Worm (Caenorhabditis elegans) whole organism, young adult: Measurements from ENCODE around the gene oac-58.

ENCODE experiments used
- B0336.3 ChIP-seq: fragments of 200-800 bp; sonication (Bioruptor generic); IDR thresholded peaks from 2 replicates; pipeline ENCODE4 v1.3.6; 2022; ENCODE audit warnings: missing genetic modification characterization, missing compliant biosample characterization
- C06A6.2 ChIP-seq: fragments of 200-800 bp; sonication (Bioruptor generic); conservative IDR thresholded peaks from 2 replicates; pipeline ENCODE4 v1.3.6; 2022; ENCODE audit warnings: missing genetic modification characterization, missing compliant biosample characterization
- D2030.7 ChIP-seq: fragments of 200-800 bp; sonication (Bioruptor generic); IDR thresholded peaks from 2 replicates; pipeline ENCODE4 v1.3.6; 2022; ENCODE audit warnings: missing genetic modification reagents, missing genetic modification characterization, missing compliant biosample characterization
- F33H1.4 ChIP-seq: fragments of 200-800 bp; sonication (Bioruptor generic); IDR thresholded peaks from 2 replicates; pipeline ENCODE4 v1.3.6; 2022; ENCODE audit warnings: missing genetic modification reagents, missing genetic modification characterization, missing compliant biosample characterization
- F49E8.2 ChIP-seq: sonication (generic microtip); optimal IDR thresholded peaks from 3 replicates; lab custom pipeline; 2017; ENCODE audit warnings: missing genetic modification characterization, mild to moderate bottlenecking, missing compliant biosample characterization, antibody characterized with exemption, moderate library complexity; ENCODE audit not compliant: insufficient read depth
- F55B11.4 ChIP-seq: sonication (generic microtip); optimal IDR thresholded peaks from 2 replicates; lab custom pipeline; 2016; ENCODE audit warnings: missing compliant biosample characterization, missing genetic modification characterization, borderline replicate concordance; ENCODE audit not compliant: insufficient read depth
- F57A8.1 ChIP-seq: fragments of 200-800 bp; sonication (Bioruptor generic); optimal IDR thresholded peaks from 2 replicates; lab custom pipeline; 2018; ENCODE audit warnings: mild to moderate bottlenecking, missing genetic modification characterization, moderate library complexity, missing compliant biosample characterization
- aptf-2 ChIP-seq: fragments of 200-800 bp; sonication (Bioruptor generic); conservative IDR thresholded peaks from 2 replicates; pipeline ENCODE4 v1.3.6; 2022; ENCODE audit warnings: missing genetic modification reagents, missing genetic modification characterization, missing compliant biosample characterization
- attf-3 ChIP-seq: fragments of 200-800 bp; sonication (Bioruptor generic); conservative IDR thresholded peaks from 2 replicates; pipeline ENCODE4 v1.3.6; 2022; ENCODE audit warnings: missing genetic modification reagents, missing genetic modification characterization, missing compliant biosample characterization
- attf-6 ChIP-seq: fragments of 200-800 bp; sonication (Bioruptor generic); IDR thresholded peaks from 2 replicates; pipeline ENCODE4 v1.3.6; 2022; ENCODE audit warnings: missing genetic modification reagents, missing genetic modification characterization, missing compliant biosample characterization
- dox-1 ChIP-seq: fragments of 200-800 bp; sonication (Bioruptor generic); IDR thresholded peaks from 2 replicates; pipeline ENCODE4 v1.3.6; 2022; ENCODE audit warnings: missing genetic modification reagents, missing genetic modification characterization, missing compliant biosample characterization
- egl-18 ChIP-seq: fragments of 200-800 bp; sonication (Bioruptor generic); IDR thresholded peaks from 2 replicates; pipeline ENCODE4 v1.3.6; 2022; ENCODE audit warnings: missing genetic modification reagents, missing genetic modification characterization, missing compliant biosample characterization
- egl-44 ChIP-seq: fragments of 200-800 bp; sonication (Bioruptor generic); IDR thresholded peaks from 2 replicates; pipeline ENCODE4 v1.3.6; 2022; ENCODE audit warnings: missing genetic modification reagents, missing genetic modification characterization, missing compliant biosample characterization
- ekl-4 ChIP-seq: fragments of 200-800 bp; sonication (Bioruptor generic); IDR thresholded peaks from 2 replicates; pipeline ENCODE4 v1.3.6; 2022; ENCODE audit warnings: missing genetic modification reagents, missing genetic modification characterization, missing compliant biosample characterization
- ets-4 ChIP-seq: fragments of 200-800 bp; sonication (Bioruptor generic); optimal IDR thresholded peaks from 2 replicates; lab custom pipeline; 2018; ENCODE audit warnings: mild to moderate bottlenecking, missing genetic modification characterization, missing compliant biosample characterization
- hlh-12 ChIP-seq: sonication (generic microtip); optimal IDR thresholded peaks from 2 replicates; lab custom pipeline; 2016; ENCODE audit warnings: missing genetic modification characterization, missing compliant biosample characterization
- hmg-1.2 ChIP-seq: fragments of 200-800 bp; sonication (Bioruptor generic); IDR thresholded peaks from 2 replicates; pipeline ENCODE4 v1.3.6; 2022; ENCODE audit warnings: missing genetic modification reagents, missing genetic modification characterization, missing compliant biosample characterization
- lag-1 ChIP-seq: fragments of 200-800 bp; sonication (Bioruptor generic); IDR thresholded peaks from 2 replicates; pipeline ENCODE4 v1.3.6; 2022; ENCODE audit warnings: missing genetic modification reagents, missing genetic modification characterization, missing compliant biosample characterization
- let-526 ChIP-seq: fragments of 200-800 bp; sonication (Bioruptor generic); IDR thresholded peaks from 2 replicates; pipeline ENCODE4 v1.3.6; 2022; ENCODE audit warnings: missing genetic modification reagents, missing genetic modification characterization, missing compliant biosample characterization
- let-607 ChIP-seq, 2 experiments: fragments of 200-800 bp in 1 of 2; sonication (Bioruptor generic) in 1 of 2; sonication (generic microtip) in 1 of 2; optimal IDR thresholded peaks; 2 replicates each; lab custom pipeline; 2016 to 2018; ENCODE audit warnings: mild to moderate bottlenecking in 2 of 2, missing compliant biosample characterization in 2 of 2, missing genetic modification characterization in 2 of 2, moderate library complexity in 2 of 2, missing genotype in 1 of 2
- lsl-1 ChIP-seq: fragments of 200-800 bp; sonication (Bioruptor generic); optimal IDR thresholded peaks from 2 replicates; lab custom pipeline; 2018; ENCODE audit warnings: mild to moderate bottlenecking, missing genetic modification characterization, moderate library complexity, missing compliant biosample characterization
- lsy-27 ChIP-seq: sonication (generic microtip); optimal IDR thresholded peaks from 2 replicates; lab custom pipeline; 2017; ENCODE audit warnings: missing genetic modification characterization, mild to moderate bottlenecking, missing compliant biosample characterization, antibody characterized with exemption, missing genotype, borderline replicate concordance; ENCODE audit not compliant: insufficient read depth
- madf-6 ChIP-seq: fragments of 200-800 bp; sonication (Bioruptor generic); IDR thresholded peaks from 2 replicates; pipeline ENCODE4 v1.3.6; 2022; ENCODE audit warnings: missing genetic modification reagents, missing genetic modification characterization, missing compliant biosample characterization
- madf-8 ChIP-seq: fragments of 200-800 bp; sonication (Bioruptor generic); conservative IDR thresholded peaks from 2 replicates; pipeline ENCODE4 v1.3.6; 2022; ENCODE audit warnings: missing genetic modification reagents, missing genetic modification characterization, missing compliant biosample characterization
- nhr-80 ChIP-seq: sonication (generic microtip); optimal IDR thresholded peaks from 2 replicates; lab custom pipeline; 2016; ENCODE audit warnings: missing genetic modification characterization, missing compliant biosample characterization
- snpc-1.3 ChIP-seq: sonication (generic microtip); optimal IDR thresholded peaks from 2 replicates; lab custom pipeline; 2017; ENCODE audit warnings: missing genetic modification characterization, mild to moderate bottlenecking, missing compliant biosample characterization, antibody characterized with exemption, moderate library complexity, missing genotype, missing genetic modification reagents; ENCODE audit not compliant: insufficient read depth
- snpc-4 ChIP-seq, 5 experiments: fragments of 150-350 bp in 1 of 5; sonication (generic microtip) in 4 of 5; optimal IDR thresholded peaks; 2 replicates each; lab custom pipeline; 2014 to 2018; ENCODE audit warnings: missing genetic modification characterization in 5 of 5, missing biosample characterization in 3 of 5, antibody characterized with exemption in 2 of 5, mild to moderate bottlenecking in 2 of 5, missing compliant biosample characterization in 2 of 5, missing genotype in 2 of 5, moderate library complexity in 2 of 5, missing genetic modification reagents in 1 of 5
- tbp1 ChIP-seq: fragments of 200-800 bp; sonication (Bioruptor generic); optimal IDR thresholded peaks from 2 replicates; lab custom pipeline; 2018; ENCODE audit warnings: mild to moderate bottlenecking, missing genetic modification characterization, missing compliant biosample characterization
- tlf-1 ChIP-seq: fragments of 200-800 bp; sonication (Bioruptor generic); optimal IDR thresholded peaks from 2 replicates; lab custom pipeline; 2018; ENCODE audit warnings: mild to moderate bottlenecking, missing genetic modification characterization, missing compliant biosample characterization
- unc-130 ChIP-seq: sonication (generic microtip); optimal IDR thresholded peaks from 2 replicates; lab custom pipeline; 2016; ENCODE audit warnings: missing genetic modification reagents, missing genetic modification characterization, missing compliant biosample characterization
- unc-62 ChIP-seq: fragments of 150-350 bp; optimal IDR thresholded peaks from 2 replicates; lab custom pipeline; 2014; ENCODE audit warnings: missing biosample characterization, missing genetic modification reagents, missing genetic modification characterization
- xnd-1 ChIP-seq: sonication (generic microtip); optimal IDR thresholded peaks from 2 replicates; lab custom pipeline; 2016; ENCODE audit warnings: missing genotype, missing genetic modification reagents, missing genetic modification characterization, missing compliant biosample characterization
- ztf-18 ChIP-seq: sonication (generic microtip); optimal IDR thresholded peaks from 2 replicates; lab custom pipeline; 2016; ENCODE audit warnings: missing genotype, mild to moderate bottlenecking, missing genetic modification characterization, missing compliant biosample characterization

Gene oac-58

ce11 chrIV:12279340-12279739, 32.2 kb downstream of the oac-58 start, which contains the start of gene ltah-1.1:
TSS of gene ltah-1.1 (plus strand) at chrIV:12279622.
- TF ChIP-seq C06A6.2 (GFP tag; lab: Robert Waterston, UW) (no peak), ekl-4 (no peak), F57A8.1 (no peak), let-607 (tag; optimal IDR thresholded peaks at IDR 0.05; lab: Kevin White, UChicago) (peak; percentile 2 to 23), F55B11.4 (tag; lab: Kevin White, UChicago) (no peak), lag-1 (GFP tag; lab: Robert Waterston, UW) (no peak), egl-44 (GFP tag; lab: Robert Waterston, UW) (no peak), let-526 (GFP tag; lab: Robert Waterston, UW) (no peak), nhr-80 (tag; lab: Kevin White, UChicago) (peak; percentile 55), attf-6 (GFP tag; lab: Robert Waterston, UW) (no peak), hmg-1.2 (GFP tag; lab: Robert Waterston, UW) (no peak), madf-6 (no peak), ztf-18 (tag; lab: Kevin White, UChicago) (no peak), attf-3 (no peak), aptf-2 (GFP tag; lab: Robert Waterston, UW) (no peak), ets-4 (GFP tag; lab: Kevin White, UChicago) (no peak)

- TF ChIP-seq let-607 (tag; optimal IDR thresholded peaks at IDR 0.05; lab: Kevin White, UChicago) (peak in 1 of 2 experiments; percentile 16), lsl-1 (GFP tag; lab: Kevin White, UChicago) (peak; percentile 74), F55B11.4 (tag; lab: Kevin White, UChicago) (no peak), unc-130 (GFP tag; lab: Kevin White, UChicago) (no peak), snpc-4 (GFP tag; optimal IDR thresholded peaks at IDR 0.05; lab: Kevin White, UChicago) (no peak), snpc-4 (tag; optimal IDR thresholded peaks at IDR 0.05; lab: Kevin White, UChicago) (peak in 1 of 4 experiments; percentile 21), lsy-27 (tag; lab: Kevin White, UChicago) (no peak), F33H1.4 (GFP tag; lab: Robert Waterston, UW) (peak; percentile 77), dox-1 (0 out of 2 replicates have a peak, but pooled peaks have one; percentile 17), xnd-1 (tag; lab: Kevin White, UChicago) (peak; percentile 48), madf-8 (GFP tag; lab: Robert Waterston, UW) (peak; percentile 11; the same call in 1 of the 2 replicates), snpc-1.3 (tag; lab: Kevin White, UChicago) (peak; percentile 24), madf-6 (peak; percentile 68; the same call in 1 of the 2 replicates), egl-18 (GFP tag; lab: Robert Waterston, UW) (no peak), D2030.7 (0 out of 2 replicates have a peak, but pooled peaks have one; percentile 36)
Observed at ce11 chrIV:12278507-12278906, 33.0 kb downstream of the oac-58 start, which contains the start of the genes tag-335 and vkmt-1. TSS of gene tag-335 (minus strand) at chrIV:12278594. TSS of gene vkmt-1 (plus strand) at chrIV:12278725.

ce11 chrIV:12275892-12276291, 35.6 kb downstream of the oac-58 start, which contains the start of gene vps-8:
TSS of gene vps-8 (minus strand) at chrIV:12275992.
- TF ChIP-seq tlf-1 (peak; percentile 1), nhr-80 (tag; lab: Kevin White, UChicago) (no peak), F49E8.2 (tag; lab: Kevin White, UChicago) (no peak)
- TF ChIP-seq, all 124 proteins: peak for 1

- TF ChIP-seq unc-62 (GFP tag; lab: Kevin White, UChicago) (no peak), tbp1 (GFP tag; lab: Kevin White, UChicago) (no peak), hlh-12 (tag; lab: Kevin White, UChicago) (no peak), B0336.3 (no peak)
Observed at ce11 chrIV:12274365-12274764, 37.1 kb downstream of the oac-58 start.
